Worm (Caenorhabditis elegans) whole organism, L2 larva: ENCODE measurements around the gene F54E2.9.

ENCODE experiments used
- R02D3.7 ChIP-seq: fragments of 150-350 bp; optimal IDR thresholded peaks from 2 replicates; lab custom pipeline; 2014; ENCODE audit warnings: missing biosample characterization, missing genetic modification characterization
- ama-1 ChIP-seq: fragments of 150-350 bp; optimal IDR thresholded peaks from 2 replicates; lab custom pipeline; 2018; ENCODE audit warnings: inconsistent platforms
- mdl-1 ChIP-seq, 2 experiments: fragments of 150-350 bp in 1 of 2; sonication (generic microtip) in 1 of 2; optimal IDR thresholded peaks; 2 replicates each; lab custom pipeline; 2017; ENCODE audit warnings: missing biosample characterization in 2 of 2, missing genetic modification characterization in 2 of 2
- nhr-11 ChIP-seq: fragments of 150-350 bp; optimal IDR thresholded peaks from 2 replicates; lab custom pipeline; 2014; ENCODE audit warnings: missing biosample characterization, missing genetic modification characterization
- nhr-237 ChIP-seq: fragments of 150-350 bp; optimal IDR thresholded peaks from 2 replicates; lab custom pipeline; 2014; ENCODE audit warnings: missing biosample characterization, missing genetic modification characterization
- peb-1 ChIP-seq: fragments of 150-350 bp; optimal IDR thresholded peaks from 2 replicates; lab custom pipeline; 2014; ENCODE audit warnings: missing biosample characterization, missing genetic modification characterization
- skn-1 ChIP-seq: sonication (generic microtip); optimal IDR thresholded peaks from 2 replicates; lab custom pipeline; 2017; ENCODE audit warnings: missing biosample characterization, missing genetic modification characterization
- snpc-4 ChIP-seq: fragments of 150-350 bp; optimal IDR thresholded peaks from 2 replicates; lab custom pipeline; 2014; ENCODE audit warnings: missing biosample characterization, missing genetic modification characterization
- unc-62 ChIP-seq: fragments of 150-350 bp; optimal IDR thresholded peaks from 2 replicates; lab custom pipeline; 2014; ENCODE audit warnings: missing biosample characterization, missing genetic modification reagents, missing genetic modification characterization
- zag-1 ChIP-seq: fragments of 150-350 bp; optimal IDR thresholded peaks from 2 replicates; lab custom pipeline; 2014; ENCODE audit warnings: missing biosample characterization, missing genetic modification characterization
- ztf-11 ChIP-seq: sonication (generic microtip); optimal IDR thresholded peaks from 2 replicates; lab custom pipeline; 2017; ENCODE audit warnings: missing biosample characterization, missing genetic modification characterization

DNA sequence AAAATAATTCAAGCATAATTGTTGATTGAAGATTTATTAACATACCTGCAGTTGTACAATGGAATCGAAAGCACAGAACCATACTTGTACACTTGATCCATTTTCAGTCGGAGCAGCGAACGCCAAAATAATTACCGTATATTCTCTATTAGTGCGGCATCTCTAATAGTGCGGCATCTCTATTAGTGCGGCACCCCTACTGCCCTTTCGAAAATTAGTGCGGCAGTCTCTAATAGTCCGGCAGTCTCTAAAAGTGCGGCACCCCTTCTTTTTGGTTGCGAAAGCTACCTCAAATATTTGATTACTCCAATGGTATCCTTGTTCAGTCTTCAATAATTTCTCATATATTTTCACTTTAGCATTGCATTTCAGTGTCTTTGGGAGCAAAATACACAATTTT, 4.3 kb upstream of the F54E2.9 start, which contains the start of gene srt-34:
- TF ChIP-seq ama-1 (lab: Kevin White, UChicago) (no peak), snpc-4 (tag; lab: Kevin White, UChicago) (no peak), mdl-1 (tag; optimal IDR thresholded peaks at IDR 0.05; lab: Kevin White, UChicago) (no peak), R02D3.7 (tag; lab: Kevin White, UChicago) (no peak), zag-1 (tag; lab: Kevin White, UChicago) (no peak), skn-1 (tag; lab: Kevin White, UChicago) (no peak), nhr-237 (tag; lab: Kevin White, UChicago) (no peak), peb-1 (tag; lab: Kevin White, UChicago) (no peak), ztf-11 (tag; lab: Kevin White, UChicago) (no peak), nhr-11 (tag; lab: Kevin White, UChicago) (no peak), unc-62 (no peak)
